Worm (Caenorhabditis elegans) whole organism, young adult: ENCODE results near the gene Y60A3A.21.

Experiments used
- F52B5.7 ChIP-seq: sonication (generic microtip); optimal IDR thresholded peaks from 2 replicates; lab custom pipeline; 2016; ENCODE audit warnings: mild to moderate bottlenecking, missing genetic modification characterization, missing compliant biosample characterization
- K12H6.12 ChIP-seq: fragments of 200-800 bp; sonication (Bioruptor generic); optimal IDR thresholded peaks from 2 replicates; lab custom pipeline; 2018; ENCODE audit warnings: mild to moderate bottlenecking, missing genetic modification characterization, missing compliant biosample characterization
- ama-1 ChIP-seq, 3 experiments: fragments of 150-350 bp in 1 of 3; sonication (generic microtip) in 2 of 3; optimal IDR thresholded peaks; 2 replicates each; lab custom pipeline; 2014 to 2018; ENCODE audit warnings: missing biosample characterization in 2 of 3, missing genetic modification characterization in 2 of 3, missing genetic modification reagents in 2 of 3
- let-526 ChIP-seq: fragments of 200-800 bp; sonication (Bioruptor generic); IDR thresholded peaks from 2 replicates; pipeline ENCODE4 v1.3.6; 2022; ENCODE audit warnings: missing genetic modification reagents, missing genetic modification characterization, missing compliant biosample characterization
- lin-35 ChIP-seq, 3 experiments: fragments of 150-350 bp in 2 of 3; sonication (generic microtip) in 1 of 3; optimal IDR thresholded peaks; 2 replicates each; lab custom pipeline; 2014 to 2018; ENCODE audit warnings: missing biosample characterization in 3 of 3, missing genetic modification characterization in 3 of 3, missing genetic modification reagents in 3 of 3
- mel-28 ChIP-seq: sonication (generic microtip); optimal IDR thresholded peaks from 2 replicates; lab custom pipeline; 2016; ENCODE audit warnings: borderline replicate concordance, mild to moderate bottlenecking, missing genetic modification characterization, missing compliant biosample characterization
- unc-62 ChIP-seq: fragments of 150-350 bp; optimal IDR thresholded peaks from 2 replicates; lab custom pipeline; 2014; ENCODE audit warnings: missing biosample characterization, missing genetic modification reagents, missing genetic modification characterization

- TF ChIP-seq ama-1 (optimal IDR thresholded peaks at IDR 0.05; lab: Kevin White, UChicago) (no peak), ama-1 (GFP tag; optimal IDR thresholded peaks at IDR 0.05; lab: Kevin White, UChicago) (no peak), K12H6.12 (tag; lab: Kevin White, UChicago) (no peak), let-526 (GFP tag; lab: Robert Waterston, UW) (no peak), mel-28 (no peak), unc-62 (no peak), lin-35 (GFP tag; optimal IDR thresholded peaks at IDR 0.05; lab: Kevin White, UChicago) (no peak), F52B5.7 (tag; lab: Kevin White, UChicago) (no peak)
Observed at ce11 chrV:19965626-19966025, 46.1 kb upstream of the Y60A3A.21 start, which contains the start of gene srh-171.
